Fruit fly (Drosophila melanogaster): ENCODE data around the gene CG6479.

dm6 chr3L:17316220-17316619 lies 22.8 kb downstream of the CG6479 start:
- TF ChIP-seq CG13204 (GFP tag; optimal IDR thresholded peaks at IDR 0.05) (no peak), rn (GFP tag; IDR thresholded peaks at IDR 0.05) (no peak), CG34367 (tag; optimal IDR thresholded peaks at IDR 0.05) (no peak), D1 (tag; optimal IDR thresholded peaks at IDR 0.05) (no peak), CG32121 (GFP tag; IDR thresholded peaks at IDR 0.05) (no peak), CG17806 (tag; optimal IDR thresholded peaks at IDR 0.05) (no peak), CG8159 (tag; optimal IDR thresholded peaks at IDR 0.05) (no peak), CG8301 (tag; optimal IDR thresholded peaks at IDR 0.05) (no peak)

Measured in whole organism, pupa.